Worm (Caenorhabditis elegans) whole organism, young adult: ENCODE results near the gene C47A4.1.

Experiments used
- C06A6.2 ChIP-seq: fragments of 200-800 bp; sonication (Bioruptor generic); conservative IDR thresholded peaks from 2 replicates; pipeline ENCODE4 v1.3.6; 2022; ENCODE audit warnings: missing genetic modification characterization, missing compliant biosample characterization
- akir-1 ChIP-seq: fragments of 200-800 bp; sonication (Bioruptor generic); optimal IDR thresholded peaks from 2 replicates; lab custom pipeline; 2018; ENCODE audit warnings: mild to moderate bottlenecking, missing genetic modification characterization, moderate library complexity, missing compliant biosample characterization
- die-1 ChIP-seq: sonication (generic microtip); optimal IDR thresholded peaks from 2 replicates; lab custom pipeline; 2016; ENCODE audit warnings: missing genotype, mild to moderate bottlenecking, missing genetic modification characterization, missing compliant biosample characterization
- dpl-1 ChIP-seq: fragments of 150-350 bp; optimal IDR thresholded peaks from 2 replicates; lab custom pipeline; 2014; ENCODE audit warnings: missing biosample characterization, missing genetic modification reagents, missing genetic modification characterization
- him-1 ChIP-seq: sonication (generic microtip); optimal IDR thresholded peaks from 2 replicates; lab custom pipeline; 2016; ENCODE audit warnings: missing genotype, missing genetic modification reagents, missing genetic modification characterization, missing compliant biosample characterization
- lin-26 ChIP-seq: fragments of 200-800 bp; sonication (Bioruptor generic); IDR thresholded peaks from 2 replicates; pipeline ENCODE4 v1.3.6; 2022; ENCODE audit warnings: missing genetic modification reagents, missing genetic modification characterization, missing compliant biosample characterization
- nhr-120 ChIP-seq: fragments of 200-800 bp; sonication (Bioruptor generic); IDR thresholded peaks from 2 replicates; pipeline ENCODE4 v1.3.6; 2022; ENCODE audit warnings: missing genetic modification characterization, missing compliant biosample characterization
- nhr-179 ChIP-seq: sonication (generic microtip); optimal IDR thresholded peaks from 2 replicates; lab custom pipeline; 2016; ENCODE audit warnings: mild to moderate bottlenecking, missing genetic modification characterization, missing compliant biosample characterization
- nhr-90 ChIP-seq: sonication (generic microtip); optimal IDR thresholded peaks from 2 replicates; lab custom pipeline; 2016; ENCODE audit warnings: missing genotype, mild to moderate bottlenecking, missing genetic modification characterization, missing compliant biosample characterization
- snpc-4 ChIP-seq, 5 experiments: fragments of 150-350 bp in 1 of 5; sonication (generic microtip) in 4 of 5; optimal IDR thresholded peaks; 2 replicates each; lab custom pipeline; 2014 to 2018; ENCODE audit warnings: missing genetic modification characterization in 5 of 5, missing biosample characterization in 3 of 5, antibody characterized with exemption in 2 of 5, mild to moderate bottlenecking in 2 of 5, missing compliant biosample characterization in 2 of 5, missing genotype in 2 of 5, moderate library complexity in 2 of 5, missing genetic modification reagents in 1 of 5
- zfh-2 ChIP-seq: fragments of 200-800 bp; sonication (Bioruptor generic); conservative IDR thresholded peaks from 2 replicates; pipeline ENCODE4 v1.3.6; 2022; ENCODE audit warnings: missing genetic modification reagents, missing genetic modification characterization, missing compliant biosample characterization

DNA sequence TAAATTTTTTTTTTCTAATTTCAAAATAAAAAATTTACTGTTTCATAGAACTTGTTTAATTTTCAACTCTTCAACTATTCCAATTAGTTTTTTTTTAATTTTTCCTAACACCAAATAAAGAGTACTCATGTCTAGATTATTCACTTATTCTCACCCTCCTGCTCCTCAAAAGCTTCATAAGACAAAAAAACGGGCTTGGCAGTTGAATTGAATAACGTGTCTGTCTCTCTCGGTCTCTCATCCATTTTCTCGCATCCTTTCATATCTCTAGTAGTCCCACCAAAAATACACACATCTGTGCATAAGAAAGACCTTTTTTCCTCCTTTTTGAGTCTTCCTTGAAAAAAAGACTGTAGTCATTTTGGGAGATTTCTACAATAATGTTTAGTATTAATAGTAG, 47.3 kb upstream of the C47A4.1 start:
- no peak for TF ChIP-seq akir-1 (GFP tag; lab: Kevin White, UChicago)
- no peak for TF ChIP-seq nhr-179 (tag; lab: Kevin White, UChicago)
- TF ChIP-seq dpl-1 (GFP tag; lab: Kevin White, UChicago) = no peak
- TF ChIP-seq die-1 (tag; lab: Kevin White, UChicago) = no peak
- no peak for TF ChIP-seq lin-26 (GFP tag; lab: Robert Waterston, UW)
- no peak for TF ChIP-seq snpc-4 (GFP tag; optimal IDR thresholded peaks at IDR 0.05; lab: Kevin White, UChicago)
- TF ChIP-seq snpc-4 (tag; optimal IDR thresholded peaks at IDR 0.05; lab: Kevin White, UChicago) = no peak
- TF ChIP-seq him-1 (tag; lab: Kevin White, UChicago) = no peak
- TF ChIP-seq nhr-90 (tag; lab: Kevin White, UChicago) = no peak
- no peak for TF ChIP-seq zfh-2 (GFP tag; lab: Robert Waterston, UW)
- no peak for TF ChIP-seq nhr-120 (GFP tag; lab: Robert Waterston, UW)
- TF ChIP-seq C06A6.2 (GFP tag; lab: Robert Waterston, UW) = no peak
